Fruit fly (Drosophila melanogaster) whole organism, prepupa: Measurements from ENCODE around the gene tutl.
A peak's percentile ranks its signal among the peaks of the same experiment; 100 is the strongest.

ENCODE experiments used
- Blimp-1 ChIP-seq: fragments of 200-800 bp; sonication (Bioruptor generic); optimal IDR thresholded peaks from 3 replicates; lab custom pipeline; 2017; ENCODE audit warnings: missing biosample characterization, missing genetic modification characterization, mild to moderate bottlenecking, moderate library complexity, missing genetic modification reagents
- CG10631 ChIP-seq: fragments of 200-800 bp; sonication (Bioruptor generic); optimal IDR thresholded peaks from 2 replicates; lab custom pipeline; 2016; ENCODE audit warnings: missing biosample characterization, missing genetic modification characterization
- CG11294 ChIP-seq: fragments of 200-800 bp; sonication (Bioruptor generic); IDR thresholded peaks from 2 replicates; pipeline ENCODE4 v1.3.6; 2022; ENCODE audit warnings: missing biosample characterization, missing genetic modification characterization
- CG11762 ChIP-seq: fragments of 200-800 bp; sonication (Bioruptor generic); optimal IDR thresholded peaks from 3 replicates; lab custom pipeline; 2016; ENCODE audit warnings: missing biosample characterization, missing genetic modification characterization; ENCODE audit not compliant: insufficient read depth
- CG15336 ChIP-seq: fragments of 200-800 bp; sonication (Bioruptor generic); IDR thresholded peaks from 2 replicates; pipeline ENCODE4 v1.3.6; 2022; ENCODE audit warnings: missing biosample characterization, missing genetic modification characterization
- CG3032 ChIP-seq: fragments of 200-800 bp; optimal IDR thresholded peaks from 2 replicates; lab custom pipeline; 2019; ENCODE audit warnings: missing biosample characterization, mild to moderate bottlenecking, missing genetic modification characterization, moderate library complexity
- CG32006 ChIP-seq: fragments of 200-800 bp; sonication (Bioruptor generic); optimal IDR thresholded peaks from 3 replicates; lab custom pipeline; 2017; ENCODE audit warnings: missing biosample characterization, mild to moderate bottlenecking, missing genetic modification characterization
- CG3919 ChIP-seq: fragments of 200-800 bp; sonication (Bioruptor generic); optimal IDR thresholded peaks from 3 replicates; lab custom pipeline; 2016; ENCODE audit warnings: missing biosample characterization, missing genetic modification characterization
- CG6163 ChIP-seq: fragments of 200-800 bp; sonication (Bioruptor generic); IDR thresholded peaks from 3 replicates; pipeline ENCODE4 v1.3.6; 2022; ENCODE audit warnings: missing biosample characterization, missing genetic modification characterization
- CG6276 ChIP-seq: fragments of 200-800 bp; sonication (Bioruptor generic); optimal IDR thresholded peaks from 2 replicates; lab custom pipeline; 2017; ENCODE audit warnings: missing biosample characterization, mild to moderate bottlenecking, missing genetic modification characterization
- CG7368 ChIP-seq: fragments of 200-800 bp; sonication (Bioruptor generic); optimal IDR thresholded peaks from 3 replicates; lab custom pipeline; 2016; ENCODE audit warnings: missing biosample characterization, missing genetic modification characterization
- CG8119 ChIP-seq: fragments of 200-800 bp; sonication (Bioruptor generic); IDR thresholded peaks from 3 replicates; pipeline ENCODE4 v1.3.6; 2022; ENCODE audit warnings: missing biosample characterization, missing genetic modification characterization
- CG8632 ChIP-seq: fragments of 200-800 bp; sonication (Bioruptor generic); optimal IDR thresholded peaks from 3 replicates; lab custom pipeline; 2016; ENCODE audit warnings: missing biosample characterization, missing genetic modification characterization
- CG9139 ChIP-seq: fragments of 200-800 bp; sonication (Bioruptor generic); optimal IDR thresholded peaks from 3 replicates; lab custom pipeline; 2017; ENCODE audit warnings: missing biosample characterization, mild to moderate bottlenecking, missing genetic modification characterization
- Eip75B ChIP-seq: fragments of 200-800 bp; sonication (Bioruptor generic); optimal IDR thresholded peaks from 3 replicates; lab custom pipeline; 2016; ENCODE audit warnings: missing biosample characterization, missing genetic modification characterization
- Eip78C ChIP-seq: fragments of 200-800 bp; sonication (Bioruptor generic); peaks from one replicate; lab custom pipeline; 2016; ENCODE audit warnings: missing biosample characterization, missing genetic modification characterization
- Hr38 ChIP-seq: sonication (Bioruptor generic); optimal IDR thresholded peaks from 2 replicates; lab custom pipeline; 2016; ENCODE audit warnings: missing biosample characterization, missing genetic modification characterization
- Lpt ChIP-seq: fragments of 200-800 bp; sonication (Bioruptor generic); optimal IDR thresholded peaks from 3 replicates; lab custom pipeline; 2016; ENCODE audit warnings: missing biosample characterization, missing genetic modification characterization
- Met ChIP-seq: fragments of 200-800 bp; sonication (Bioruptor generic); optimal IDR thresholded peaks from 3 replicates; lab custom pipeline; 2016; ENCODE audit warnings: missing biosample characterization, missing genetic modification characterization
- Sox102F ChIP-seq: fragments of 200-800 bp; sonication (Bioruptor generic); optimal IDR thresholded peaks from 2 replicates; lab custom pipeline; 2016; ENCODE audit warnings: missing biosample characterization, mild to moderate bottlenecking, missing genetic modification characterization
- Sox15 ChIP-seq: fragments of 200-800 bp; sonication (Bioruptor generic); optimal IDR thresholded peaks from 3 replicates; lab custom pipeline; 2016; ENCODE audit warnings: missing biosample characterization, missing genetic modification characterization
- acj6 ChIP-seq: fragments of 200-800 bp; sonication (Bioruptor generic); optimal IDR thresholded peaks from 3 replicates; lab custom pipeline; 2016; ENCODE audit warnings: missing biosample characterization, missing genetic modification characterization
- cyc ChIP-seq: fragments of 200-800 bp; sonication (Bioruptor generic); optimal IDR thresholded peaks from 3 replicates; lab custom pipeline; 2016; ENCODE audit warnings: missing biosample characterization, missing genetic modification characterization
- dac ChIP-seq: fragments of 200-800 bp; sonication (Bioruptor generic); optimal IDR thresholded peaks from 2 replicates; lab custom pipeline; 2017; ENCODE audit warnings: missing biosample characterization, mild to moderate bottlenecking, missing genetic modification characterization
- eg ChIP-seq: fragments of 200-800 bp; sonication (Bioruptor generic); IDR thresholded peaks from 3 replicates; pipeline ENCODE4 v1.3.6; 2022; ENCODE audit warnings: missing biosample characterization, missing genetic modification characterization
- esn ChIP-seq: fragments of 200-800 bp; sonication (Bioruptor generic); optimal IDR thresholded peaks from 2 replicates; lab custom pipeline; 2016; ENCODE audit warnings: missing biosample characterization, mild to moderate bottlenecking, missing genetic modification characterization, moderate library complexity
- fkh ChIP-seq: fragments of 200-800 bp; sonication (Bioruptor generic); optimal IDR thresholded peaks from 3 replicates; lab custom pipeline; 2017; ENCODE audit warnings: missing biosample characterization, mild to moderate bottlenecking, missing genetic modification characterization, moderate library complexity
- net ChIP-seq: fragments of 200-800 bp; sonication (Bioruptor generic); optimal IDR thresholded peaks from 3 replicates; lab custom pipeline; 2016; ENCODE audit warnings: missing biosample characterization, missing genetic modification characterization
- spab ChIP-seq: fragments of 200-800 bp; sonication (Bioruptor generic); optimal IDR thresholded peaks from 2 replicates; lab custom pipeline; 2017; ENCODE audit warnings: missing biosample characterization, mild to moderate bottlenecking, missing genetic modification characterization, missing genetic modification reagents
- ss ChIP-seq, 2 experiments: fragments of 200-800 bp; sonication (Bioruptor generic); optimal IDR thresholded peaks; 2 replicates in 1 of 2; 3 replicates in 1 of 2; lab custom pipeline; 2017 to 2018; ENCODE audit warnings: mild to moderate bottlenecking in 2 of 2, missing biosample characterization in 2 of 2, missing genetic modification characterization in 2 of 2, moderate library complexity in 1 of 2
- svp ChIP-seq: fragments of 200-800 bp; sonication (Bioruptor generic); peaks from one replicate; lab custom pipeline; 2016; ENCODE audit warnings: missing biosample characterization, missing genetic modification characterization
- topi ChIP-seq: fragments of 200-800 bp; sonication (Bioruptor generic); optimal IDR thresholded peaks from 3 replicates; lab custom pipeline; 2016; ENCODE audit warnings: missing biosample characterization, missing genetic modification characterization
- vri ChIP-seq: fragments of 200-800 bp; sonication (Bioruptor generic); optimal IDR thresholded peaks from 3 replicates; lab custom pipeline; 2016; ENCODE audit warnings: missing biosample characterization, mild to moderate bottlenecking, missing genetic modification characterization

Gene tutl

dm6 chr2L:4364914-4365313 is 82.0 kb downstream of the tutl start:
- TF ChIP-seq dac (GFP tag; lab: Kevin White, UChicago) (no peak), net (no peak), Hr38 (GFP tag; lab: Kevin White, UChicago) (no peak), Sox102F (no peak), esn (no peak), fkh (GFP tag; lab: Kevin White, UChicago) (peak; percentile 50)

DNA sequence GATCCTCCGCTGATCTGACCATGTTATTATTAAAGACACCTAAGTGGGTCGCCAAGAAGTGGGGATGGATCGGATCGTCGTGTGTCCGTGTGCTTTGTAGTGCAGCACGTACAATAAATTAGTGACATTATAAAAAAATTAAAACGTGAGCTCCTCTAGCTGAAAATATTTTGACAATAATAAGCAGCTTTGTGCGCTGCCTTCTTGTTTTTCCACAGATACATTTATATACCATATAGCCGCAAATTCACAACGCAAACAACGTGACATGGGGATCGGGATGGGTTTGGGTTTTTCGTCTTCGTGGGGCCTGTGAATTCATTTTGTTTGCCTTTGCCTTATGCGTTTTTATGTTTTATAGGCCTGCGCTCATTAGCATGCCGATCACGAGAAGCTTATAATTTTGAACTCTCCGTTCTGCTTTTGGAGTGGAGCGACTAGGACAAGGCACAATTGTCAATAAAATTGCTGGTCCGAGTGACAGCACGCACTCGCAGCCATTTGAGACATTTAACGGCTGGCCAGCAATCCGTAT is 82.9 kb downstream of the tutl start:
- TF ChIP-seq spab (GFP tag; lab: Kevin White, UChicago) = no peak
- no peak for TF ChIP-seq Eip78C (GFP tag; lab: Kevin White, UChicago)
- TF ChIP-seq Eip75B (GFP tag; lab: Kevin White, UChicago) = no peak
- TF ChIP-seq cyc (GFP tag; lab: Kevin White, UChicago) = no peak
- no peak for TF ChIP-seq vri (GFP tag; lab: Kevin White, UChicago)
- TF ChIP-seq CG9139 (GFP tag; lab: Kevin White, UChicago) = no peak
- no peak for TF ChIP-seq svp
- no peak for TF ChIP-seq CG15336
- TF ChIP-seq CG6276 (GFP tag; lab: Kevin White, UChicago) = no peak
- TF ChIP-seq CG7368 = no peak
- no peak for TF ChIP-seq Met (GFP tag; lab: Kevin White, UChicago)
- no peak for TF ChIP-seq ss (GFP tag; optimal IDR thresholded peaks at IDR 0.05; lab: Kevin White, UChicago)
- no peak for TF ChIP-seq topi (GFP tag; lab: Kevin White, UChicago)
- TF ChIP-seq CG3032 (tag; lab: Kevin White, UChicago) = no peak
- TF ChIP-seq CG11294 (GFP tag; lab: Robert Waterston, UW) = no peak
- TF ChIP-seq Lpt (GFP tag; lab: Kevin White, UChicago) = no peak
- TF ChIP-seq acj6 (GFP tag; lab: Kevin White, UChicago) = no peak
- TF ChIP-seq CG6163 (GFP tag; lab: Robert Waterston, UW) = no peak
- TF ChIP-seq Sox15 (GFP tag; lab: Kevin White, UChicago) = no peak
- no peak for TF ChIP-seq CG8632
- TF ChIP-seq, all 60 proteins: peak for 0

DNA sequence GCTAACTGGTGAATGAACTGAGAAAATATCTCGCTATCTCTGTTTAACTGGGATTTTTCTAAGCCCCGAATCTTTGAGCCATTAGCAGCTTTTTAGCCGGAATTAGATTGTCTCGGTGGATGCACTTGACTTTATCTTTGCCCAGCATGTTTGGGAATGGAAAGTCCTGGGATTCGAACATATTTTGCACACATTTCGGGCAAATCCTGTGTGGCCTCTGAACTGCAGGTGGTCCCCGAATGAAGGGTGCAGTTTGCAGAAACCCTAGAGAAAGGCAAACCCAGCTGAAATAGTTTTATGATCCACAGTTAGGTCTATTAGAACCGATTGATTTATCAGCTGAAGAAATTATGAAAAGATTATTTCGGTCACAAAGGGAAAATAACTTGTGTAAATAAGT is 83.7 kb downstream of the tutl start:
- no peak for TF ChIP-seq CG32006 (GFP tag; lab: Kevin White, UChicago)
- TF ChIP-seq CG8119 = no peak
- no peak for TF ChIP-seq Lpt (GFP tag; lab: Kevin White, UChicago)
- TF ChIP-seq CG6276 (GFP tag; lab: Kevin White, UChicago) = no peak
- no peak for TF ChIP-seq eg (GFP tag; lab: Robert Waterston, UW)
- no peak for TF ChIP-seq cyc (GFP tag; lab: Kevin White, UChicago)

- no peak for TF ChIP-seq topi (GFP tag; lab: Kevin White, UChicago)
- TF ChIP-seq fkh (GFP tag; lab: Kevin White, UChicago) = peak; percentile 65
- TF ChIP-seq CG10631 = no peak
- TF ChIP-seq Met (GFP tag; lab: Kevin White, UChicago) = no peak
- TF ChIP-seq Blimp-1 (GFP tag; lab: Kevin White, UChicago) = no peak
- no peak for TF ChIP-seq Hr38 (GFP tag; lab: Kevin White, UChicago)
- TF ChIP-seq spab (GFP tag; lab: Kevin White, UChicago) = no peak
- TF ChIP-seq CG11762 = no peak
- no peak for TF ChIP-seq CG8119
These were observed 85.8 kb downstream of the tutl start for dm6 chr2L:4368553-4369268.

- no peak for TF ChIP-seq CG3919 (GFP tag; lab: Kevin White, UChicago)
- TF ChIP-seq, all 60 proteins: peak for 0
These were observed 87.1 kb downstream of the tutl start for dm6 chr2L:4370007-4370521.
